Fruit fly (Drosophila melanogaster): ENCODE results near the gene CG16986.
A peak's percentile ranks its signal among the peaks of the same experiment; 100 is the strongest.

DNA sequence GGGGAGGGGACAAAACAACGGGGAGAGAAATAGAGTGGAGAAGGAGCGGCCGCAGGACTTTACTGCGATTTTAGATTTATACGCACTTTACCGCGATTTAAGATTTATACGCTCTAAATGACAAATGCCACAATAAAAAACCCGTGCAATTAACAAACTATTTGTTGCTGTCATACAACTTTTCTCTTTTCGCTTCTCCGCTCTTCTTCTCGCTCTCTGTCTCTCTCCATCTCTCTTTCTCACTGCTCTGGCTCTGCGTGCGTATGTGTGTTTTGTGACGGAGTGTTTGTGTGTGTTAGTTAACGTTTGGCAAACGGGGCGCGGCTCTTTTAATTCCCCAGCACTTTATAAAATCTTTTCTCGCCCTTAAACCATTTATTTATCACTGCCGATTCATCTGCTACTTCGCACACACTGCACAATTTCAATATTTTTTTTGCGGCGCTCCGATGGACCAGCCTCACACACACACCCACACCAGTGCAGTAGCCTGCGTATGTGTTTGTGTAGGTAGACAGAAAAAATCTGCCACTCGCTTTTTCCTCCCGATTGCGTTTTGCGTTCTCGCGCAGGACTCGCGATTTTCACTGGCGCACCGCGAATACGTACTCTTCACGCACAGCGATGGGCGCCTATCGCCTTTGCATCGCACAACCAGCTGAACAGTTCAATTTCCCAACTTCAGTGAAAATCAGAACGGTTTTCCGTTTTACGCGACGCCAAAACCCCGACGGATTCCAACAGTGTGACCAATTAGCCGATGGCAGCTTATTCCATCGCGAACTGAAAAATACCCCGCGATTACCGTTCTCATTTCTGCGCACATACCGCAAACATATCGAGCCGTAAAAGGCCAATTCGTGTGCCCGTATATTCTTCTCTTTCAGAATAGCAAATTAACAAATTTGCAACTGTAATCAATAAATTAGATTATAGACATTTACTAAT lies 14.1 kb upstream of the CG16986 start, which contains the start of gene msn:
- TF ChIP-seq Usf (GFP tag; optimal IDR thresholded peaks at IDR 0.05) (no peak), YL-1 (GFP tag; optimal IDR thresholded peaks at IDR 0.05) (peak; percentile 89), CG16813 (GFP tag; IDR thresholded peaks at IDR 0.05; ENCODE audit: partially characterized antibody) (peak; percentile 40; the same call in 1 of the 3 replicates), nmo (GFP tag; optimal IDR thresholded peaks at IDR 0.05) (no peak), GATAe (GFP tag; conservative IDR thresholded peaks at IDR 0.05) (no peak), CG6854 (GFP tag; optimal IDR thresholded peaks at IDR 0.05) (peak; percentile 60), lmd (GFP tag; IDR thresholded peaks at IDR 0.05) (peak; percentile 9; the same call in 1 of the 2 replicates), CG10321 (GFP tag; IDR thresholded peaks at IDR 0.05) (no peak), BEAF-32 (GFP tag; optimal IDR thresholded peaks at IDR 0.05) (peak; percentile 64), CG12744 (GFP tag; optimal IDR thresholded peaks at IDR 0.05) (no peak), unc-4 (GFP tag; IDR thresholded peaks at IDR 0.05; ENCODE audit: partially characterized antibody) (peak; percentile 42; the same call in 1 of the 2 replicates), CG18599 (GFP tag; optimal IDR thresholded peaks at IDR 0.05) (peak; percentile 36), usp (GFP tag; optimal IDR thresholded peaks at IDR 0.05) (no peak), Dip2 (GFP tag; IDR thresholded peaks at IDR 0.05) (no peak)

Measured in whole organism, embryonic.